Fruit fly (Drosophila melanogaster) whole organism, prepupa: ENCODE measurements around the gene side-VI.

Experiments
- CG10631 ChIP-seq: fragments of 200-800 bp; sonication (Bioruptor generic); optimal IDR thresholded peaks from 2 replicates; lab custom pipeline; 2016; ENCODE audit warnings: missing biosample characterization, missing genetic modification characterization
- CG1621 ChIP-seq: fragments of 200-800 bp; sonication (Bioruptor generic); optimal IDR thresholded peaks from 3 replicates; lab custom pipeline; 2018; ENCODE audit warnings: missing biosample characterization, mild to moderate bottlenecking, missing genetic modification characterization
- CG16779 ChIP-seq: fragments of 200-800 bp; sonication (Bioruptor generic); optimal IDR thresholded peaks from 3 replicates; lab custom pipeline; 2017; ENCODE audit warnings: missing biosample characterization, mild to moderate bottlenecking, missing genetic modification characterization
- CG32006 ChIP-seq: fragments of 200-800 bp; sonication (Bioruptor generic); optimal IDR thresholded peaks from 3 replicates; lab custom pipeline; 2017; ENCODE audit warnings: missing biosample characterization, mild to moderate bottlenecking, missing genetic modification characterization
- CG6808 ChIP-seq: fragments of 200-800 bp; sonication (Bioruptor generic); optimal IDR thresholded peaks from 3 replicates; lab custom pipeline; 2017; ENCODE audit warnings: missing biosample characterization, missing genetic modification characterization, mild to moderate bottlenecking, moderate library complexity, missing genetic modification reagents
- Ets96B ChIP-seq: fragments of 200-800 bp; optimal IDR thresholded peaks from 2 replicates; lab custom pipeline; 2019; ENCODE audit warnings: missing biosample characterization, mild to moderate bottlenecking, missing genetic modification characterization, moderate library complexity
- Gug ChIP-seq: fragments of 200-800 bp; sonication (Bioruptor generic); IDR thresholded peaks from 2 replicates; pipeline ENCODE4 v1.3.6; 2022; ENCODE audit warnings: missing biosample characterization, missing genetic modification characterization
- cyc ChIP-seq: fragments of 200-800 bp; sonication (Bioruptor generic); optimal IDR thresholded peaks from 3 replicates; lab custom pipeline; 2016; ENCODE audit warnings: missing biosample characterization, missing genetic modification characterization
- fd59A ChIP-seq: fragments of 200-800 bp; sonication (Bioruptor generic); optimal IDR thresholded peaks from 2 replicates; lab custom pipeline; 2017; ENCODE audit warnings: missing biosample characterization, mild to moderate bottlenecking, missing genetic modification characterization, missing genetic modification reagents
- fd85E ChIP-seq: fragments of 200-800 bp; sonication (Bioruptor generic); optimal IDR thresholded peaks from 3 replicates; lab custom pipeline; 2016; ENCODE audit warnings: missing biosample characterization, missing genetic modification characterization
- pdm3 ChIP-seq: fragments of 200-800 bp; sonication (Bioruptor generic); optimal IDR thresholded peaks from 3 replicates; lab custom pipeline; 2016; ENCODE audit warnings: missing biosample characterization, missing genetic modification characterization

- TF ChIP-seq fd59A (GFP tag; lab: Kevin White, UChicago) (no peak), Gug (GFP tag; lab: Robert Waterston, UW) (no peak), cyc (GFP tag; lab: Kevin White, UChicago) (no peak), Ets96B (tag; lab: Kevin White, UChicago) (no peak), CG16779 (tag; lab: Kevin White, UChicago) (no peak), CG32006 (GFP tag; lab: Kevin White, UChicago) (no peak), fd85E (GFP tag; lab: Kevin White, UChicago) (no peak), pdm3 (no peak), CG1621 (no peak), CG10631 (GFP tag; lab: Kevin White, UChicago) (no peak), CG6808 (GFP tag; lab: Kevin White, UChicago) (no peak)
Measured at dm6 chr3R:11024715-11025114, 52.5 kb downstream of the side-VI start.
